Worm (Caenorhabditis elegans) whole organism, L2 larva: ENCODE data around the gene smf-3.

Experiments
- C34F6.9 ChIP-seq: fragments of 150-350 bp; optimal IDR thresholded peaks from 2 replicates; lab custom pipeline; 2014; ENCODE audit warnings: missing biosample characterization, missing genetic modification characterization
- R02D3.7 ChIP-seq: fragments of 150-350 bp; optimal IDR thresholded peaks from 2 replicates; lab custom pipeline; 2014; ENCODE audit warnings: missing biosample characterization, missing genetic modification characterization
- ZK546.5 ChIP-seq: sonication (generic microtip); optimal IDR thresholded peaks from 2 replicates; lab custom pipeline; 2017; ENCODE audit warnings: missing biosample characterization, missing genetic modification characterization
- aly-2 ChIP-seq: fragments of 150-350 bp; optimal IDR thresholded peaks from 2 replicates; lab custom pipeline; 2014; ENCODE audit warnings: missing biosample characterization, missing genetic modification characterization
- ama-1 ChIP-seq: fragments of 150-350 bp; optimal IDR thresholded peaks from 2 replicates; lab custom pipeline; 2018; ENCODE audit warnings: inconsistent platforms
- blmp-1 ChIP-seq: sonication (generic microtip); optimal IDR thresholded peaks from 2 replicates; lab custom pipeline; 2017; ENCODE audit warnings: missing genetic modification characterization, mild to moderate bottlenecking, missing compliant biosample characterization, antibody characterized with exemption, moderate library complexity; ENCODE audit not compliant: insufficient read depth
- ceh-82 ChIP-seq: fragments of 150-350 bp; optimal IDR thresholded peaks from 2 replicates; lab custom pipeline; 2014; ENCODE audit warnings: missing biosample characterization, missing genetic modification characterization
- crh-2 ChIP-seq: sonication (generic microtip); optimal IDR thresholded peaks from 2 replicates; lab custom pipeline; 2017; ENCODE audit warnings: missing biosample characterization, missing genetic modification characterization
- dmd-4 ChIP-seq: sonication (generic microtip); optimal IDR thresholded peaks from 2 replicates; lab custom pipeline; 2017; ENCODE audit warnings: missing biosample characterization, missing genetic modification characterization
- elt-1 ChIP-seq: fragments of 150-350 bp; optimal IDR thresholded peaks from 2 replicates; lab custom pipeline; 2014; ENCODE audit warnings: missing biosample characterization, missing genetic modification characterization
- elt-3 ChIP-seq: sonication (generic microtip); optimal IDR thresholded peaks from 2 replicates; lab custom pipeline; 2017; ENCODE audit warnings: missing biosample characterization, missing genetic modification characterization
- fos-1 ChIP-seq: fragments of 150-350 bp; optimal IDR thresholded peaks from 2 replicates; lab custom pipeline; 2014; ENCODE audit warnings: missing biosample characterization, missing genetic modification characterization
- lin-11 ChIP-seq: fragments of 150-350 bp; sonication (generic microtip); optimal IDR thresholded peaks from 2 replicates; lab custom pipeline; 2014; ENCODE audit warnings: missing biosample characterization, missing genetic modification characterization, inconsistent platforms, mixed read lengths
- lin-39 ChIP-seq: fragments of 150-350 bp; optimal IDR thresholded peaks from 2 replicates; lab custom pipeline; 2014; ENCODE audit warnings: missing biosample characterization, missing genetic modification reagents, missing genetic modification characterization
- lsy-2 ChIP-seq, 2 experiments: fragments of 150-350 bp in 1 of 2; sonication (generic microtip) in 1 of 2; optimal IDR thresholded peaks; 2 replicates each; lab custom pipeline; 2014 to 2017; ENCODE audit warnings: missing biosample characterization in 2 of 2, missing genetic modification characterization in 2 of 2
- mab-5 ChIP-seq: fragments of 150-350 bp; optimal IDR thresholded peaks from 2 replicates; lab custom pipeline; 2014; ENCODE audit warnings: missing biosample characterization, missing genetic modification characterization
- nhr-10 ChIP-seq: sonication (generic microtip); optimal IDR thresholded peaks from 2 replicates; lab custom pipeline; 2017; ENCODE audit warnings: missing biosample characterization, missing genetic modification characterization
- nhr-11 ChIP-seq: fragments of 150-350 bp; optimal IDR thresholded peaks from 2 replicates; lab custom pipeline; 2014; ENCODE audit warnings: missing biosample characterization, missing genetic modification characterization
- nhr-12 ChIP-seq: fragments of 150-350 bp; optimal IDR thresholded peaks from 2 replicates; lab custom pipeline; 2014; ENCODE audit warnings: missing biosample characterization, missing genetic modification characterization
- nhr-129 ChIP-seq: fragments of 150-350 bp; optimal IDR thresholded peaks from 2 replicates; lab custom pipeline; 2014; ENCODE audit warnings: missing biosample characterization, missing genetic modification characterization
- nhr-21 ChIP-seq: fragments of 150-350 bp; optimal IDR thresholded peaks from 2 replicates; lab custom pipeline; 2014; ENCODE audit warnings: missing biosample characterization, missing genetic modification characterization
- nhr-237 ChIP-seq: fragments of 150-350 bp; optimal IDR thresholded peaks from 2 replicates; lab custom pipeline; 2014; ENCODE audit warnings: missing biosample characterization, missing genetic modification characterization
- nhr-25 ChIP-seq: fragments of 150-350 bp; sonication (generic microtip); optimal IDR thresholded peaks from 3 replicates; lab custom pipeline; 2014; ENCODE audit warnings: missing biosample characterization, missing genetic modification characterization
- nhr-77 ChIP-seq: fragments of 150-350 bp; optimal IDR thresholded peaks from 2 replicates; lab custom pipeline; 2014; ENCODE audit warnings: missing biosample characterization, missing genetic modification characterization
- sem-4 ChIP-seq: fragments of 150-350 bp; optimal IDR thresholded peaks from 2 replicates; lab custom pipeline; 2014; ENCODE audit warnings: missing biosample characterization, missing genetic modification reagents, missing genetic modification characterization
- sma-3 ChIP-seq: sonication (generic microtip); optimal IDR thresholded peaks from 2 replicates; lab custom pipeline; 2016; ENCODE audit warnings: missing genetic modification reagents, missing genetic modification characterization, missing compliant biosample characterization
- sma-9 ChIP-seq, 2 experiments: fragments of 150-350 bp in 1 of 2; sonication (generic microtip) in 1 of 2; optimal IDR thresholded peaks; 2 replicates each; lab custom pipeline; 2014 to 2016; ENCODE audit warnings: missing genetic modification characterization in 2 of 2, mild to moderate bottlenecking in 1 of 2, missing biosample characterization in 1 of 2, missing compliant biosample characterization in 1 of 2, missing genetic modification reagents in 1 of 2, moderate library complexity in 1 of 2
- snpc-4 ChIP-seq: fragments of 150-350 bp; optimal IDR thresholded peaks from 2 replicates; lab custom pipeline; 2014; ENCODE audit warnings: missing biosample characterization, missing genetic modification characterization
- unc-39 ChIP-seq: fragments of 150-350 bp; optimal IDR thresholded peaks from 2 replicates; lab custom pipeline; 2014; ENCODE audit warnings: missing biosample characterization, missing genetic modification characterization
- unc-55 ChIP-seq: fragments of 150-350 bp; sonication (generic microtip); optimal IDR thresholded peaks from 3 replicates; lab custom pipeline; 2014; ENCODE audit warnings: missing biosample characterization, missing genetic modification reagents, missing genetic modification characterization
- unc-62 ChIP-seq: fragments of 150-350 bp; optimal IDR thresholded peaks from 2 replicates; lab custom pipeline; 2014; ENCODE audit warnings: missing biosample characterization, missing genetic modification reagents, missing genetic modification characterization
- zag-1 ChIP-seq: fragments of 150-350 bp; optimal IDR thresholded peaks from 2 replicates; lab custom pipeline; 2014; ENCODE audit warnings: missing biosample characterization, missing genetic modification characterization
- ztf-1 ChIP-seq: fragments of 200-800 bp; sonication (Bioruptor generic); conservative IDR thresholded peaks from 2 replicates; pipeline ENCODE4 v1.3.6; 2022; ENCODE audit warnings: missing genetic modification characterization, missing compliant biosample characterization
- ztf-11 ChIP-seq: sonication (generic microtip); optimal IDR thresholded peaks from 2 replicates; lab custom pipeline; 2017; ENCODE audit warnings: missing biosample characterization, missing genetic modification characterization

smf-3 gene

ce11 chrIV:2650031-2650430 is 31.4 kb downstream of the smf-3 start:
- TF ChIP-seq nhr-10 (tag; lab: Kevin White, UChicago): no peak
- no peak for TF ChIP-seq nhr-237 (tag; lab: Kevin White, UChicago)
- no peak for TF ChIP-seq nhr-11 (tag; lab: Kevin White, UChicago)
- TF ChIP-seq mab-5 (tag; lab: Kevin White, UChicago): no peak
- no peak for TF ChIP-seq lin-39 (tag; lab: Kevin White, UChicago)
- no peak for TF ChIP-seq sma-9 (GFP tag; optimal IDR thresholded peaks at IDR 0.05; lab: Kevin White, UChicago)
- TF ChIP-seq sma-9 (tag; optimal IDR thresholded peaks at IDR 0.05; lab: Kevin White, UChicago): no peak
- no peak for TF ChIP-seq unc-62 (GFP tag; lab: Kevin White, UChicago)
- TF ChIP-seq snpc-4 (tag; lab: Kevin White, UChicago): no peak

ce11 chrIV:2654965-2655364 is 36.3 kb downstream of the smf-3 start:
- TF ChIP-seq unc-39 (no peak), elt-3 (no peak), dmd-4 (no peak), R02D3.7 (tag; lab: Kevin White, UChicago) (no peak)

- TF ChIP-seq blmp-1 (no peak), sem-4 (tag; lab: Kevin White, UChicago) (no peak), nhr-21 (tag; lab: Kevin White, UChicago) (no peak), C34F6.9 (tag; lab: Kevin White, UChicago) (no peak), ztf-1 (GFP tag; lab: Robert Waterston, UW) (no peak), nhr-25 (tag; lab: Kevin White, UChicago) (no peak)
Observed at ce11 chrIV:2656400-2657139, 37.9 kb downstream of the smf-3 start.

ce11 chrIV:2657307-2657706 is 38.6 kb downstream of the smf-3 start:
- TF ChIP-seq fos-1 (tag; lab: Kevin White, UChicago): no peak

DNA sequence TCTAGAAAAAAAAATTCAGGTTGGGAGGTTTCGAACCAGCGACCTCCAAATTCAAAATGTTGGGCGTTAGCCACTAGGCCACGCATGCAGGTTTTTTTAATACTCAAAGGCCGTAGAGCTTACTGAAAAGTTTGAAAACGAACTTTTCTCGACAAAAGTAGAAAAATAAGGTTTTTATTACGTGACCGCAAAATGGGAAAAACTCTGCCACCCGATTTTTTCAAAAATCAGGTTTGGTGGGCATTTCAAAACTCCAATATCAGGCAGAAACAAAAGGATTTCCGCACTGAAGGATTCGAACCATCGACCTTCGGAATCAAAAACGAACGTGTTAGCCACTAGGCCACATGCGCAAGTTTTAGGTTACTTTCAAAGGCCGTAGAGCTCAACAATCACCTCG is 40.1 kb downstream of the smf-3 start:
- TF ChIP-seq ceh-82 (tag; lab: Kevin White, UChicago) (no peak), blmp-1 (no peak), zag-1 (tag; lab: Kevin White, UChicago) (no peak), C34F6.9 (tag; lab: Kevin White, UChicago) (no peak), nhr-12 (no peak), crh-2 (tag; lab: Kevin White, UChicago) (no peak), sma-3 (GFP tag; lab: Kevin White, UChicago) (no peak), sem-4 (tag; lab: Kevin White, UChicago) (no peak), nhr-11 (tag; lab: Kevin White, UChicago) (no peak), dmd-4 (no peak), sma-9 (GFP tag; optimal IDR thresholded peaks at IDR 0.05; lab: Kevin White, UChicago) (no peak), sma-9 (tag; optimal IDR thresholded peaks at IDR 0.05; lab: Kevin White, UChicago) (no peak), ZK546.5 (no peak), ama-1 (lab: Kevin White, UChicago) (no peak), nhr-237 (tag; lab: Kevin White, UChicago) (no peak)

DNA sequence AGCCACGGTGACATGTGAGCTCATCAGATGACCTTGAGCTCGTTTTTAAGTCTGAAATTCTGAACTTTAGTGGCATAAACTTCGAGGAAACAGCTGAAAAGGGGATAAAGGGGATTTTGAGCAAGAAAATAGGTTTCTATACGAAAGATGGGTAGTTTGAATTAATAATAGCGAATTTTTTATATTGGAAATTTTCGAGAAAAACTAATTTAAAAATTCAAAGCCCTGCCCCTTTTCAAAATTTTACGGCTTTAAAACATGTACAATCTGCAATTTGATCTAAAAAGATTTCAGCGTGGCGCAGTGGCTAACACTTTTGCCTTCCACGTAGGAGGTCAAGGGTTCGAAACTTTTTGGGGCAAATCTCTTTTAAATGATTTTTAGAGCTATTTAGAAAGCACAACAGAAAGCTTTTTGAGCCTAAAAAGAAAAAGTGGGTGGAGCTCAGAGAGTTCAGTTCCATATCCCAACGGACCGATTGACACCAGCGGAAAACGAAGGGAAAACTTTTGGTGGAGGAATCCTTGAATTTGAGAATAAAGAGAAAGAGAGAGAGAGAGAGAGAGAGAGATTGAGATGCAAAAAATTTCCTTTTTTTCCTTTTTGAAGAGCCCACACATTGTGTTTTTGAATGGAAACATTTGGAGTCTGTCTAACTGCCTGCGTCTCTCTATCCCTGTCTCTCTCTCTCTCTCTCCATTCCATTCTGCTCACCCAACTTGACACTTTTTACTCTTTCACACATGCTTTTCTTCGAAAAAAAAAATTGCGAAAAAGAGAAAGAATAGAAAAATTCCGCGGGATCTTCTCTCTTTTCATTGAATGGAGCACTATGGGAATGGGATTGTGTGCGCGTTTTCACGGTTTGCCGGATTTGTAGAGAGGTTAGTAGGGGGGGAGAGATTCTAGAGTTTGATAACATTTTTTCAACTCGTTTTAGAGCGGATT is 45.6 kb downstream of the smf-3 start, which contains the start of gene Y69A2AR.31:
Y69A2AR.31 (minus strand) TSS at position 51 of the 948 bp plus-strand sequence.
- TF ChIP-seq nhr-77 (tag; lab: Kevin White, UChicago) (no peak), elt-1 (no peak), aly-2 (tag; lab: Kevin White, UChicago) (no peak), zag-1 (tag; lab: Kevin White, UChicago) (peak; percentile 35), C34F6.9 (tag; lab: Kevin White, UChicago) (peak; percentile 29), nhr-129 (peak; percentile 31), unc-55 (peak; percentile 10), ztf-1 (GFP tag; lab: Robert Waterston, UW) (no peak), lin-11 (no peak), sem-4 (tag; lab: Kevin White, UChicago) (no peak), ceh-82 (tag; lab: Kevin White, UChicago) (no peak), ztf-11 (no peak), lsy-2 (tag; optimal IDR thresholded peaks at IDR 0.05; lab: Kevin White, UChicago) (peak; percentile 15 to 58), nhr-25 (tag; lab: Kevin White, UChicago) (no peak), nhr-11 (tag; lab: Kevin White, UChicago) (no peak), dmd-4 (no peak)
